Worm (Caenorhabditis elegans): ENCODE data around the gene wrt-2.
A peak's percentile ranks its signal among the peaks of the same experiment; 100 is the strongest.

wrt-2 gene

ce11 chrX:3094304-3094703 lies at the start of gene wrt-2:
TSS of gene wrt-2 (minus strand) at chrX:3094349.
- TF ChIP-seq nhr-25 (tag; optimal IDR thresholded peaks at IDR 0.05), result no peak
- TF ChIP-seq lsy-2 (tag; optimal IDR thresholded peaks at IDR 0.05), result no peak
- TF ChIP-seq sma-3 (GFP tag; optimal IDR thresholded peaks at IDR 0.05), result no peak
- no peak for TF ChIP-seq peb-1 (tag; optimal IDR thresholded peaks at IDR 0.05)

DNA sequence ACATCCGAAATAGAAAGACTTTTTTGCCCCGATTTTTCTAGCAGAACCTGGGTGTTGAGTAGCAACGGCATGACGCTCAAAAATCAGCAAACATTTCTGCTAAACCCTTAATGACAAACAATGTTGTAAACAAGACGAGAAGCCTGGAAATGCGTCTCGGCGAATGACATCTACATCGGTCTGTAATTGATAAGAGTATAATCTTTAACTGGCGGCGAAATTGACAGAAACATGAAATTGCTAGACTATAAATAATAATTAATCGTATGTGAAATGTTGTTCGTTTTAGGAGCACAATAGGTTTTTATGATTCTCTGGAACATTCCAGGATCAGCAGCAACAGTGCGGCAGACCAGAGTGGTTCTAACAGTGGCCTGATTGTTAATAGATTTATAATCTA lies 47.6 kb upstream of the wrt-2 start:
- TF ChIP-seq egl-27 (tag; optimal IDR thresholded peaks at IDR 0.05) (no peak), lin-13 (GFP tag; optimal IDR thresholded peaks at IDR 0.05) (no peak), ztf-4 (tag; optimal IDR thresholded peaks at IDR 0.05) (no peak), mdl-1 (tag; optimal IDR thresholded peaks at IDR 0.05) (no peak), sma-9 (GFP tag; optimal IDR thresholded peaks at IDR 0.05) (peak; percentile 19), sma-9 (tag; optimal IDR thresholded peaks at IDR 0.05) (no peak), lin-39 (tag; optimal IDR thresholded peaks at IDR 0.05) (no peak), peb-1 (tag; optimal IDR thresholded peaks at IDR 0.05) (no peak), blmp-1 (tag; optimal IDR thresholded peaks at IDR 0.05; ENCODE audit: insufficient read depth) (no peak), nhr-21 (tag; optimal IDR thresholded peaks at IDR 0.05) (no peak), crh-2 (tag; optimal IDR thresholded peaks at IDR 0.05) (no peak), fos-1 (tag; optimal IDR thresholded peaks at IDR 0.05) (peak; percentile 20), elt-3 (tag; optimal IDR thresholded peaks at IDR 0.05) (no peak), elt-1 (tag; optimal IDR thresholded peaks at IDR 0.05) (no peak), nhr-10 (tag; optimal IDR thresholded peaks at IDR 0.05) (no peak), nhr-129 (tag; optimal IDR thresholded peaks at IDR 0.05) (no peak), ZK546.5 (tag; optimal IDR thresholded peaks at IDR 0.05) (no peak), unc-39 (tag; optimal IDR thresholded peaks at IDR 0.05) (no peak)

- TF ChIP-seq blmp-1 (tag; optimal IDR thresholded peaks at IDR 0.05; ENCODE audit: insufficient read depth) (no peak), nhr-12 (tag; optimal IDR thresholded peaks at IDR 0.05) (no peak), nhr-25 (tag; optimal IDR thresholded peaks at IDR 0.05) (no peak), aly-2 (tag; optimal IDR thresholded peaks at IDR 0.05) (no peak), alr-1 (tag; optimal IDR thresholded peaks at IDR 0.05) (no peak), mbf-1 (tag; optimal IDR thresholded peaks at IDR 0.05) (no peak), sem-4 (tag; optimal IDR thresholded peaks at IDR 0.05) (no peak), nhr-77 (tag; optimal IDR thresholded peaks at IDR 0.05) (no peak), lin-11 (tag; optimal IDR thresholded peaks at IDR 0.05) (no peak), fos-1 (tag; optimal IDR thresholded peaks at IDR 0.05) (no peak), unc-55 (GFP tag; optimal IDR thresholded peaks at IDR 0.05) (no peak), sma-9 (GFP tag; optimal IDR thresholded peaks at IDR 0.05) (no peak), sma-9 (tag; optimal IDR thresholded peaks at IDR 0.05) (no peak), ceh-82 (tag; optimal IDR thresholded peaks at IDR 0.05) (no peak), nhr-6 (tag; optimal IDR thresholded peaks at IDR 0.05) (no peak)
These were observed 45.6 kb upstream of the wrt-2 start for ce11 chrX:3139516-3140301.

DNA sequence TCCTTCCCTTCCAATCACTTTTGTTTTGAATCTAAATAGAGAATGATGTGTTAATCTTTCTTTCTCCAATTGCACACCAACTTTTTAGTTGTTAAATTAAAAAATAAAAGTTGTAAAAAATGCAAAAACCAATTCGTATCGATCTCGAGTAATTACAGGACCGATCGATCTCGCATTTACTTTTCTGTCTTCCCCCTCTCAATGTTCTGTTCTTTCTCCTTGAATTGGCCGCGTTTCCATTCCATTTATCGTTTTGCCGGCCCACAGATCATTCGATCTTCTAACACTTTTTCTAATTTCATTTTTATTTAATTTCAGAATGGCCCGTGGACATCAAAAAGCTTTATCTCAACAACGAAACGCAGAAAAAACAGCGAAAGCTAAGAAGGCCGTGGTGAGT lies 41.0 kb upstream of the wrt-2 start, which contains the start of gene K10B3.1:
TSS of gene K10B3.1 (plus strand) at position 301 of the 400 bp plus-strand sequence.
- no peak for TF ChIP-seq egl-27 (tag; optimal IDR thresholded peaks at IDR 0.05)
- TF ChIP-seq nhr-21 (tag; optimal IDR thresholded peaks at IDR 0.05), result peak; percentile 10

- TF ChIP-seq ZK546.5 (tag; optimal IDR thresholded peaks at IDR 0.05), result no peak
- TF ChIP-seq nhr-23 (tag; optimal IDR thresholded peaks at IDR 0.05), result no peak
- peak; percentile 87 for TF ChIP-seq ztf-4 (tag; optimal IDR thresholded peaks at IDR 0.05)
- peak; percentile 90 for TF ChIP-seq blmp-1 (tag; optimal IDR thresholded peaks at IDR 0.05; ENCODE audit: insufficient read depth)
- peak; percentile 92 for TF ChIP-seq sem-4 (tag; optimal IDR thresholded peaks at IDR 0.05)
- TF ChIP-seq snpc-4 (tag; optimal IDR thresholded peaks at IDR 0.05), result peak; percentile 82
- peak; percentile 77 for TF ChIP-seq ceh-16 (tag; optimal IDR thresholded peaks at IDR 0.05)
- TF ChIP-seq lsy-2 (tag; optimal IDR thresholded peaks at IDR 0.05), result peak; percentile 78 to 88
- no peak for TF ChIP-seq elt-1 (tag; optimal IDR thresholded peaks at IDR 0.05)
- no peak for TF ChIP-seq ztf-1 (GFP tag; conservative IDR thresholded peaks at IDR 0.05)
- peak; percentile 9 for TF ChIP-seq nhr-77 (tag; optimal IDR thresholded peaks at IDR 0.05)
- TF ChIP-seq nhr-129 (tag; optimal IDR thresholded peaks at IDR 0.05), result peak; percentile 98
- TF ChIP-seq peb-1 (tag; optimal IDR thresholded peaks at IDR 0.05), result peak; percentile 44
- peak; percentile 91 for TF ChIP-seq zag-1 (tag; optimal IDR thresholded peaks at IDR 0.05)
- no peak for TF ChIP-seq nhr-10 (tag; optimal IDR thresholded peaks at IDR 0.05)
- TF ChIP-seq lin-39 (tag; optimal IDR thresholded peaks at IDR 0.05), result peak; percentile 71
- no peak for TF ChIP-seq aly-2 (tag; optimal IDR thresholded peaks at IDR 0.05)
- peak; percentile 91 for TF ChIP-seq nhr-6 (tag; optimal IDR thresholded peaks at IDR 0.05)
- peak; percentile 87 for TF ChIP-seq sma-9 (GFP tag; optimal IDR thresholded peaks at IDR 0.05)
- TF ChIP-seq sma-9 (tag; optimal IDR thresholded peaks at IDR 0.05), result no peak
- TF ChIP-seq nhr-11 (tag; optimal IDR thresholded peaks at IDR 0.05), result no peak
- peak; percentile 10 for TF ChIP-seq ama-1 (optimal IDR thresholded peaks at IDR 0.05)
- TF ChIP-seq unc-55 (GFP tag; optimal IDR thresholded peaks at IDR 0.05), result peak; percentile 98
- no peak for TF ChIP-seq skn-1 (tag; optimal IDR thresholded peaks at IDR 0.05)
- peak; percentile 56 for TF ChIP-seq gmeb-1 (tag; optimal IDR thresholded peaks at IDR 0.05)
- TF ChIP-seq sma-3 (GFP tag; optimal IDR thresholded peaks at IDR 0.05), result peak; percentile 92
- TF ChIP-seq alr-1 (tag; optimal IDR thresholded peaks at IDR 0.05), result no peak
- no peak for TF ChIP-seq mbf-1 (tag; optimal IDR thresholded peaks at IDR 0.05)
- peak; percentile 21 for TF ChIP-seq nhr-237 (tag; optimal IDR thresholded peaks at IDR 0.05)
These were observed 33.5 kb upstream of the wrt-2 start for ce11 chrX:3127626-3128142.
